Worm (Caenorhabditis elegans): ENCODE results near the gene F09G2.2.

DNA sequence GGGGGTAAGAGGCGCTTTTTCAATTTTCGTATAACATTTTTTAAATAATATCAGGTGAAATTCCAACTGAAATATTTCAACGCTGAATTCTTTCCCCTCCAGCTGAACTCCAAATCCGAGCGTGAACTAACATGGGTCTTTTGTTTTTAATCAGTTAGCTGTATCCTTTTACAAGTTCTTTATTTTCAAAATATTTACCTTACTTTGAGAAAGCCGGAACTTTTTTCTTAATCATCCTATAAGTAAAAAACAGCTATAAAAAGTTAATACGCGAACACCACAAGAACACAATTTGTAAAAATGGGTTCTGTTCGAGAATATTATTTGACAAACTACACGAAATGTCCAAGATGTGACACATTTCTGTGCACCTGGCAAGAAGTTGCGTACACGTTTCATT is 32.5 kb upstream of the F09G2.2 start, which contains the start of gene srh-83:
- TF ChIP-seq ref-1 (GFP tag; conservative IDR thresholded peaks at IDR 0.05) = no peak
- no peak for TF ChIP-seq flt-1 (GFP tag; IDR thresholded peaks at IDR 0.05)
- TF ChIP-seq klf-2 (GFP tag; conservative IDR thresholded peaks at IDR 0.05) = no peak
- TF ChIP-seq tab-1 (GFP tag; IDR thresholded peaks at IDR 0.05) = no peak
- TF ChIP-seq med-1 (GFP tag; optimal IDR thresholded peaks at IDR 0.05; ENCODE audit: insufficient read depth) = no peak
- no peak for TF ChIP-seq ztf-29 (GFP tag; IDR thresholded peaks at IDR 0.05)
- no peak for TF ChIP-seq cog-1 (tag; optimal IDR thresholded peaks at IDR 0.05)
- TF ChIP-seq ztf-23 (GFP tag; IDR thresholded peaks at IDR 0.05) = no peak

All from whole organism, midembryonic.